Fruit fly (Drosophila melanogaster) whole organism, embryonic: ENCODE data around the gene CG10252.
A peak's percentile ranks its signal among the peaks of the same experiment; 100 is the strongest.

ENCODE experiments used
- CG10431 ChIP-seq: fragments of 200-800 bp; sonication (Bioruptor generic); optimal IDR thresholded peaks from 3 replicates; lab custom pipeline; 2018; ENCODE audit warnings: missing biosample characterization, mild to moderate bottlenecking, missing genetic modification characterization
- CG11085 ChIP-seq: fragments of 200-800 bp; sonication (Bioruptor generic); IDR thresholded peaks from 2 replicates; pipeline ENCODE4 v1.3.6; 2022; ENCODE audit warnings: missing biosample characterization, missing genetic modification characterization
- CG12391 ChIP-seq: fragments of 200-800 bp; sonication (Bioruptor generic); optimal IDR thresholded peaks from 3 replicates; lab custom pipeline; 2018; ENCODE audit warnings: missing biosample characterization, mild to moderate bottlenecking, missing genetic modification characterization, moderate library complexity
- CG12744 ChIP-seq: fragments of 200-800 bp; sonication (Bioruptor generic); optimal IDR thresholded peaks from 2 replicates; lab custom pipeline; 2016; ENCODE audit warnings: missing biosample characterization, missing genetic modification characterization
- CG13287 ChIP-seq: fragments of 200-800 bp; sonication (Bioruptor generic); IDR thresholded peaks from 2 replicates; pipeline ENCODE4 v1.3.6; 2022; ENCODE audit warnings: missing biosample characterization, missing genetic modification characterization; ENCODE audit not compliant: partially characterized antibody
- CG1529 ChIP-seq: fragments of 200-800 bp; sonication (Bioruptor generic); optimal IDR thresholded peaks from 3 replicates; lab custom pipeline; 2018; ENCODE audit warnings: missing biosample characterization, missing genetic modification characterization
- CG1647 ChIP-seq: fragments of 200-800 bp; sonication (Bioruptor generic); optimal IDR thresholded peaks from 3 replicates; lab custom pipeline; 2016; ENCODE audit warnings: missing biosample characterization, missing genetic modification characterization
- CG17186 ChIP-seq: fragments of 200-800 bp; sonication (Bioruptor generic); optimal IDR thresholded peaks from 3 replicates; lab custom pipeline; 2017; ENCODE audit warnings: missing biosample characterization, missing genetic modification reagents, missing genetic modification characterization
- CG18619 ChIP-seq: fragments of 200-800 bp; sonication (Bioruptor generic); optimal IDR thresholded peaks from 3 replicates; lab custom pipeline; 2017; ENCODE audit warnings: missing biosample characterization, mild to moderate bottlenecking, missing genetic modification characterization
- CG2199 ChIP-seq: fragments of 200-800 bp; sonication (Bioruptor generic); IDR thresholded peaks from 3 replicates; pipeline ENCODE4 v1.3.6; 2022; ENCODE audit warnings: missing biosample characterization, missing genetic modification characterization
- CG30403 ChIP-seq: fragments of 200-800 bp; sonication (Bioruptor generic); optimal IDR thresholded peaks from 3 replicates; lab custom pipeline; 2016; ENCODE audit warnings: missing biosample characterization, missing genetic modification characterization
- CG31388 ChIP-seq: fragments of 200-800 bp; sonication (Bioruptor generic); optimal IDR thresholded peaks from 2 replicates; lab custom pipeline; 2016; ENCODE audit warnings: missing biosample characterization, missing genetic modification characterization
- CG32532 ChIP-seq: fragments of 200-800 bp; sonication (Bioruptor generic); IDR thresholded peaks from 2 replicates; pipeline ENCODE4 v1.3.6; 2022; ENCODE audit warnings: missing biosample characterization, missing genetic modification characterization
- CG32767 ChIP-seq: fragments of 200-800 bp; sonication (Bioruptor generic); IDR thresholded peaks from 2 replicates; pipeline ENCODE4 v1.3.6; 2022; ENCODE audit warnings: missing biosample characterization, missing genetic modification characterization
- CG8944 ChIP-seq: fragments of 200-800 bp; sonication (Bioruptor generic); optimal IDR thresholded peaks from 3 replicates; lab custom pipeline; 2016; ENCODE audit warnings: missing biosample characterization, missing genetic modification characterization
- CG9727 ChIP-seq: fragments of 200-800 bp; sonication (Bioruptor generic); optimal IDR thresholded peaks from 3 replicates; lab custom pipeline; 2017; ENCODE audit warnings: missing biosample characterization, mild to moderate bottlenecking, missing genetic modification characterization
- Dad ChIP-seq: fragments of 200-800 bp; sonication (Bioruptor generic); optimal IDR thresholded peaks from 3 replicates; lab custom pipeline; 2016; ENCODE audit warnings: missing biosample characterization, missing genetic modification characterization
- Doc2 ChIP-seq: fragments of 200-800 bp; sonication (Bioruptor generic); IDR thresholded peaks from 2 replicates; pipeline ENCODE4 v1.3.6; 2022; ENCODE audit warnings: missing biosample characterization, missing genetic modification characterization
- Dp ChIP-seq: fragments of 200-800 bp; sonication (Bioruptor generic); optimal IDR thresholded peaks from 2 replicates; lab custom pipeline; 2018; ENCODE audit warnings: missing biosample characterization, mild to moderate bottlenecking, missing genetic modification characterization, moderate library complexity
- Gsc ChIP-seq: fragments of 200-800 bp; sonication (Bioruptor generic); IDR thresholded peaks from 2 replicates; pipeline ENCODE4 v1.3.6; 2022; ENCODE audit warnings: missing biosample characterization, missing genetic modification characterization
- HLHmδ ChIP-seq: fragments of 200-800 bp; sonication (Bioruptor generic); optimal IDR thresholded peaks from 2 replicates; lab custom pipeline; 2018; ENCODE audit warnings: missing biosample characterization, mild to moderate bottlenecking, missing genetic modification characterization, moderate library complexity
- Lpt ChIP-seq: fragments of >200 bp; optimal IDR thresholded peaks from 2 replicates; lab custom pipeline; 2018; ENCODE audit warnings: missing biosample characterization, missing genetic modification characterization
- Med ChIP-seq: fragments of 200-800 bp; sonication (Bioruptor generic); peaks from one replicate; lab custom pipeline; 2016; ENCODE audit warnings: missing biosample characterization, missing genetic modification characterization, mild to moderate bottlenecking, inconsistent platforms, moderate library complexity
- PHDP ChIP-seq: fragments of 200-800 bp; sonication (Bioruptor generic); optimal IDR thresholded peaks from 3 replicates; lab custom pipeline; 2018; ENCODE audit warnings: missing biosample characterization, mild to moderate bottlenecking, missing genetic modification characterization, moderate library complexity
- Ravus ChIP-seq: fragments of 200-800 bp; sonication (Bioruptor generic); IDR thresholded peaks from 2 replicates; pipeline ENCODE4 v1.3.6; 2022; ENCODE audit warnings: missing biosample characterization, missing genetic modification characterization
- Usf ChIP-seq: fragments of 200-800 bp; sonication (Bioruptor generic); optimal IDR thresholded peaks from 2 replicates; lab custom pipeline; 2017; ENCODE audit warnings: missing genotype, missing biosample characterization, missing genetic modification characterization
- ac ChIP-seq: fragments of 200-800 bp; sonication (Bioruptor generic); optimal IDR thresholded peaks from 3 replicates; lab custom pipeline; 2017; ENCODE audit warnings: missing biosample characterization, mild to moderate bottlenecking, missing genetic modification characterization
- ap ChIP-seq: fragments of 200-800 bp; sonication (Bioruptor generic); IDR thresholded peaks from 2 replicates; pipeline ENCODE4 v1.3.6; 2022; ENCODE audit warnings: missing biosample characterization, missing genetic modification characterization
- ash1 ChIP-seq: fragments of 200-800 bp; sonication (Bioruptor generic); optimal IDR thresholded peaks from 2 replicates; lab custom pipeline; 2018; ENCODE audit warnings: missing biosample characterization, mild to moderate bottlenecking, missing genetic modification characterization
- btn ChIP-seq: fragments of 200-800 bp; sonication (Bioruptor generic); optimal IDR thresholded peaks from 2 replicates; lab custom pipeline; 2016; ENCODE audit warnings: missing biosample characterization, missing genetic modification characterization
- chm ChIP-seq: fragments of 200-800 bp; sonication (Bioruptor generic); IDR thresholded peaks from 2 replicates; pipeline ENCODE4 v1.3.6; 2022; ENCODE audit warnings: missing biosample characterization, missing genetic modification characterization
- ci ChIP-seq: fragments of 200-800 bp; sonication (Bioruptor generic); IDR thresholded peaks from 3 replicates; pipeline ENCODE4 v1.3.6; 2022; ENCODE audit warnings: missing biosample characterization, missing genetic modification characterization
- dmrt99B ChIP-seq: fragments of 200-800 bp; sonication (Bioruptor generic); optimal IDR thresholded peaks from 2 replicates; lab custom pipeline; 2018; ENCODE audit warnings: missing biosample characterization, mild to moderate bottlenecking, missing genetic modification characterization, moderate library complexity
- eve ChIP-seq, 2 experiments: fragments of >200 bp; optimal IDR thresholded peaks; 2 replicates each; lab custom pipeline; 2017; ENCODE audit warnings: missing biosample characterization in 2 of 2, missing genetic modification characterization in 2 of 2
- hb ChIP-seq: fragments of 200-800 bp; sonication (Bioruptor generic); IDR thresholded peaks from 3 replicates; pipeline ENCODE4 v1.3.6; 2022; ENCODE audit warnings: missing biosample characterization, missing genetic modification characterization; ENCODE audit not compliant: partially characterized antibody
- kay ChIP-seq: fragments of 200-800 bp; sonication (Bioruptor generic); optimal IDR thresholded peaks from 2 replicates; lab custom pipeline; 2016; ENCODE audit warnings: missing biosample characterization, missing genetic modification characterization
- ken ChIP-seq: fragments of 200-800 bp; sonication (Bioruptor generic); IDR thresholded peaks from 3 replicates; pipeline ENCODE4 v1.3.6; 2022; ENCODE audit warnings: missing biosample characterization, missing genetic modification characterization
- kni ChIP-seq: fragments of 200-800 bp; sonication (Bioruptor generic); optimal IDR thresholded peaks from 3 replicates; lab custom pipeline; 2017; ENCODE audit warnings: mild to moderate bottlenecking, missing biosample characterization, missing genetic modification reagents, missing genetic modification characterization
- mld ChIP-seq: fragments of 200-800 bp; sonication (Bioruptor generic); IDR thresholded peaks from 3 replicates; pipeline ENCODE4 v1.3.6; 2022; ENCODE audit warnings: missing biosample characterization, missing genetic modification characterization; ENCODE audit not compliant: partially characterized antibody
- otp ChIP-seq: fragments of 200-800 bp; sonication (Bioruptor generic); IDR thresholded peaks from 3 replicates; pipeline ENCODE4, ENCODE4 v1.3.6; 2022; ENCODE audit warnings: missing biosample characterization, missing genetic modification characterization
- p53 ChIP-seq: fragments of 200-800 bp; sonication (Bioruptor generic); optimal IDR thresholded peaks from 2 replicates; lab custom pipeline; 2016; ENCODE audit warnings: missing biosample characterization, missing genetic modification characterization
- pfk ChIP-seq: fragments of 200-800 bp; sonication (Bioruptor generic); optimal IDR thresholded peaks from 2 replicates; lab custom pipeline; 2018; ENCODE audit warnings: missing biosample characterization, mild to moderate bottlenecking, missing genetic modification characterization, moderate library complexity
- sim ChIP-seq: fragments of 200-800 bp; sonication (Bioruptor generic); IDR thresholded peaks from 2 replicates; pipeline ENCODE4 v1.3.6; 2022; ENCODE audit warnings: missing biosample characterization, missing genetic modification characterization
- sima ChIP-seq: fragments of 200-800 bp; sonication (Bioruptor generic); optimal IDR thresholded peaks from 2 replicates; lab custom pipeline; 2016; ENCODE audit warnings: missing biosample characterization, missing genetic modification characterization
- slbo ChIP-seq: fragments of 200-800 bp; sonication (Bioruptor generic); IDR thresholded peaks from 2 replicates; pipeline ENCODE4 v1.3.6; 2022; ENCODE audit warnings: missing biosample characterization, missing genetic modification characterization
- tgo ChIP-seq: fragments of 200-800 bp; sonication (Bioruptor generic); IDR thresholded peaks from 3 replicates; pipeline ENCODE4 v1.3.6; 2022; ENCODE audit warnings: missing biosample characterization, missing genetic modification characterization
- tin ChIP-seq: fragments of 200-800 bp; sonication (Bioruptor generic); optimal IDR thresholded peaks from 3 replicates; lab custom pipeline; 2016; ENCODE audit warnings: missing biosample characterization, missing genetic modification characterization
- tll ChIP-seq, 2 experiments: fragments of 200-800 bp in 1 of 2; fragments of >200 bp in 1 of 2; sonication (Bioruptor generic) in 1 of 2; optimal IDR thresholded peaks; 2 replicates each; lab custom pipeline; 2017 to 2019; ENCODE audit warnings: missing biosample characterization in 2 of 2, missing genetic modification characterization in 2 of 2, mild to moderate bottlenecking in 1 of 2, moderate library complexity in 1 of 2
- trh ChIP-seq: fragments of 200-800 bp; sonication (Bioruptor generic); optimal IDR thresholded peaks from 2 replicates; lab custom pipeline; 2016; ENCODE audit warnings: missing biosample characterization, missing genetic modification characterization
- tup ChIP-seq: fragments of 200-800 bp; sonication (Bioruptor generic); optimal IDR thresholded peaks from 2 replicates; lab custom pipeline; 2016; ENCODE audit warnings: missing biosample characterization, mild to moderate bottlenecking, missing genetic modification characterization, moderate library complexity

Gene CG10252

DNA sequence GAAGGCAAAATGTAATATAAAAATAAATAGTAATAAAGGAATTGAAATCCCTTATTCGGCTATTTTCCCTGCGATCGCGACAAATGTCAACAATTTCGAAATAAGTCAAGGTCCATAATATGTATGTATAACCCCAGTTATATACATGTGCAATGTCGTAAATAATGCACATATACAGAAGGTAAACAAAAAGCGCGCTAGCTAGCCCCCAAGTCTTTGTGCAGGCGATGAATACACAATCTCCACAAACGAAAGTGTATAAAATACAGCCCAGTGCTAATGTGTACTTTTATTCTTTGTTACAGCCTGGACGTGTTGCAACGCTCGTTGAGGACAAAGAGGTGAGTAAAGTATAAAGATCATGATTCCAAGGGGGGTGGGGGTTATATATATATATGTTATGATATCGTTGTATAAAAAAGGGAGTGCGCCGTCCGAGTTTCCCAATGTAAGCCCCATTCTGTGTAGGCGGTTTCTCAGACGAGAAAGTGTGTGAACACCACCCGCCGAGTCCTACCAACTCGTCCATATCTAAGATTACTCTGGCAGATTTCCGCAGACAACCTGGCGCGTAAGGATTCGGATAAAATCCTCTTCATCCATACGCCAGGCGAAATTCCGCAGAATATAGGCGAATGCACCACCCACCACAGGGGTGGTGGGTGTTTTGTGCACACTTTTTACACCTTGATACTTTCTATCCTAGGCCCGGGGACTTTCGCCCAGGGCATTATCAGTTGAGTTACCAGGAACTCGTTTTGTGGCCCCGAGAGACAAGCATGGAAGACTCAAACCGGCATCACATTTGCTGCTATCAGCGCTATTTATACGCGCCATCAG, 33.8 kb upstream of the CG10252 start (continued):
- no peak for TF ChIP-seq CG11085
- no peak for TF ChIP-seq sima (GFP tag; lab: Kevin White, UChicago)
- no peak for TF ChIP-seq CG12391 (tag; lab: Kevin White, UChicago)
- TF ChIP-seq ash1: no peak
- TF ChIP-seq Ravus (GFP tag; lab: Robert Waterston, UW): no peak
- TF ChIP-seq CG30403: no peak
- no peak for TF ChIP-seq CG1647
- TF ChIP-seq ac (GFP tag; lab: Kevin White, UChicago): no peak
- TF ChIP-seq CG1529 (GFP tag; lab: Kevin White, UChicago): no peak
- no peak for TF ChIP-seq kay (GFP tag; lab: Kevin White, UChicago)
- TF ChIP-seq Dad (GFP tag; lab: Kevin White, UChicago): no peak
- no peak for TF ChIP-seq tup (GFP tag; lab: Kevin White, UChicago)
- no peak for TF ChIP-seq CG18619
- TF ChIP-seq sim (GFP tag; lab: Robert Waterston, UW): no peak
- TF ChIP-seq chm (GFP tag; lab: Robert Waterston, UW): peak; percentile 79
- no peak for TF ChIP-seq tgo
- no peak for TF ChIP-seq CG9727 (GFP tag; lab: Kevin White, UChicago)
- TF ChIP-seq Lpt (GFP tag; lab: Kevin White, UChicago): no peak
- no peak for TF ChIP-seq ap (GFP tag; lab: Robert Waterston, UW)
- no peak for TF ChIP-seq Dp
- no peak for TF ChIP-seq Gsc (GFP tag; lab: Robert Waterston, UW)
- TF ChIP-seq pfk (GFP tag; lab: Kevin White, UChicago): peak; percentile 12
- no peak for TF ChIP-seq slbo (GFP tag; lab: Robert Waterston, UW)
- TF ChIP-seq ken (GFP tag; lab: Robert Waterston, UW): 0 out of 3 replicates have a peak, but pooled peaks have one; percentile 40
- peak; percentile 33; the same call in 1 of the 2 replicates for TF ChIP-seq CG32532
- TF ChIP-seq eve (GFP tag; optimal IDR thresholded peaks at IDR 0.05; lab: Kevin White, UChicago): no peak
- TF ChIP-seq CG8944 (GFP tag; lab: Kevin White, UChicago): no peak
- peak; percentile 53; the same call in 1 of the 3 replicates for TF ChIP-seq hb (GFP tag; lab: Robert Waterston, UW)
- no peak for TF ChIP-seq tll (GFP tag; optimal IDR thresholded peaks at IDR 0.05; lab: Kevin White, UChicago)
- no peak for TF ChIP-seq Med (GFP tag; lab: Kevin White, UChicago)
- TF ChIP-seq dmrt99B (tag; lab: Kevin White, UChicago): peak; percentile 19
- TF ChIP-seq CG17186 (GFP tag; lab: Kevin White, UChicago): no peak
- peak; percentile 63; the same call in 2 of the 3 replicates for TF ChIP-seq ci (GFP tag; lab: Robert Waterston, UW)
- TF ChIP-seq CG2199 (GFP tag; lab: Robert Waterston, UW): peak; percentile 36; the same call in 1 of the 3 replicates
- TF ChIP-seq CG32767 (GFP tag; lab: Robert Waterston, UW): no peak
- TF ChIP-seq Usf (GFP tag; lab: Kevin White, UChicago): no peak
- no peak for TF ChIP-seq tin
- TF ChIP-seq PHDP (tag; lab: Kevin White, UChicago): peak; percentile 4
- TF ChIP-seq CG12744: peak; percentile 7
- TF ChIP-seq HLHmδ (GFP tag; lab: Kevin White, UChicago): peak; percentile 46
- TF ChIP-seq Doc2 (GFP tag; lab: Robert Waterston, UW): no peak
- TF ChIP-seq CG10431 (GFP tag; lab: Kevin White, UChicago): no peak
- no peak for TF ChIP-seq btn (GFP tag; lab: Kevin White, UChicago)
- TF ChIP-seq kni (GFP tag; lab: Kevin White, UChicago): peak; percentile 65
- peak; percentile 44 for TF ChIP-seq mld (GFP tag; lab: Robert Waterston, UW)
- no peak for TF ChIP-seq trh
- TF ChIP-seq p53 (GFP tag; lab: Kevin White, UChicago): no peak
- TF ChIP-seq CG13287: peak; percentile 50
- TF ChIP-seq CG31388 (GFP tag; lab: Kevin White, UChicago): no peak
- no peak for TF ChIP-seq otp (GFP tag; lab: Robert Waterston, UW)
